Fruit fly (Drosophila melanogaster) whole organism: Measurements from ENCODE around the gene eIF3d2.

Experiments
- CG8478 ChIP-seq: fragments of >200 bp; optimal IDR thresholded peaks from 2 replicates; lab custom pipeline; 2018; ENCODE audit warnings: inconsistent platforms
- Dll ChIP-seq: fragments of >200 bp; optimal IDR thresholded peaks from 2 replicates; lab custom pipeline; 2017
- EcR ChIP-seq, 2 experiments: fragments of >200 bp; optimal IDR thresholded peaks; 2 replicates each; lab custom pipeline; 2017; ENCODE audit warnings: missing biosample characterization in 2 of 2, missing genetic modification characterization in 2 of 2, missing genetic modification reagents in 2 of 2
- pan ChIP-seq: fragments of >200 bp; optimal IDR thresholded peaks from 2 replicates; lab custom pipeline; 2017
- psq ChIP-seq: fragments of >200 bp; optimal IDR thresholded peaks from 2 replicates; lab custom pipeline; 2017
- usp ChIP-seq: fragments of >200 bp; optimal IDR thresholded peaks from 2 replicates; lab custom pipeline; 2017; ENCODE audit warnings: missing biosample characterization, missing genetic modification characterization, mixed read lengths

eIF3d2 gene

dm6 chr3R:12194911-12195310 lies at the start of gene eIF3d2, which contains the start of gene CG43450:
Gene eIF3d2 (minus strand): TSS chr3R:12195011.
Gene CG43450 (plus strand): TSS chr3R:12195294.
- TF ChIP-seq CG8478 (lab: Kevin White, UChicago): no peak
- TF ChIP-seq psq (lab: Kevin White, UChicago): no peak
- TF ChIP-seq EcR (GFP tag; optimal IDR thresholded peaks at IDR 0.05; lab: Kevin White, UChicago): no peak
- TF ChIP-seq pan (lab: Kevin White, UChicago): no peak
- TF ChIP-seq Dll (lab: Kevin White, UChicago): no peak
- no peak for TF ChIP-seq usp (GFP tag; lab: Kevin White, UChicago)

- TF ChIP-seq CG8478 (lab: Kevin White, UChicago): no peak
- TF ChIP-seq EcR (GFP tag; optimal IDR thresholded peaks at IDR 0.05; lab: Kevin White, UChicago): no peak
- TF ChIP-seq Dll (lab: Kevin White, UChicago): no peak
- no peak for TF ChIP-seq pan (lab: Kevin White, UChicago)
- TF ChIP-seq psq (lab: Kevin White, UChicago): no peak
- no peak for TF ChIP-seq usp (GFP tag; lab: Kevin White, UChicago)
These were observed 44.4 kb upstream of the eIF3d2 start, which contains the start of gene Cyp313a3 for dm6 chr3R:12239166-12239565. Gene Cyp313a3 (minus strand): TSS chr3R:12239266.

dm6 chr3R:12236804-12237203 lies 42.0 kb upstream of the eIF3d2 start, which contains the start of gene Cyp313a2:
Gene Cyp313a2 (minus strand): TSS chr3R:12236904.
- no peak for TF ChIP-seq Dll (lab: Kevin White, UChicago)
- TF ChIP-seq EcR (GFP tag; optimal IDR thresholded peaks at IDR 0.05; lab: Kevin White, UChicago): no peak
- no peak for TF ChIP-seq usp (GFP tag; lab: Kevin White, UChicago)
- TF ChIP-seq pan (lab: Kevin White, UChicago): no peak
- TF ChIP-seq CG8478 (lab: Kevin White, UChicago): no peak
- no peak for TF ChIP-seq psq (lab: Kevin White, UChicago)

dm6 chr3R:12234584-12234983 lies 39.8 kb upstream of the eIF3d2 start, which contains the start of gene Cyp313a5:
Gene Cyp313a5 (minus strand): TSS chr3R:12234684.
- TF ChIP-seq CG8478 (lab: Kevin White, UChicago): no peak
- no peak for TF ChIP-seq psq (lab: Kevin White, UChicago)
- TF ChIP-seq EcR (GFP tag; optimal IDR thresholded peaks at IDR 0.05; lab: Kevin White, UChicago): no peak
- no peak for TF ChIP-seq usp (GFP tag; lab: Kevin White, UChicago)
- TF ChIP-seq pan (lab: Kevin White, UChicago): no peak
- TF ChIP-seq Dll (lab: Kevin White, UChicago): no peak

DNA sequence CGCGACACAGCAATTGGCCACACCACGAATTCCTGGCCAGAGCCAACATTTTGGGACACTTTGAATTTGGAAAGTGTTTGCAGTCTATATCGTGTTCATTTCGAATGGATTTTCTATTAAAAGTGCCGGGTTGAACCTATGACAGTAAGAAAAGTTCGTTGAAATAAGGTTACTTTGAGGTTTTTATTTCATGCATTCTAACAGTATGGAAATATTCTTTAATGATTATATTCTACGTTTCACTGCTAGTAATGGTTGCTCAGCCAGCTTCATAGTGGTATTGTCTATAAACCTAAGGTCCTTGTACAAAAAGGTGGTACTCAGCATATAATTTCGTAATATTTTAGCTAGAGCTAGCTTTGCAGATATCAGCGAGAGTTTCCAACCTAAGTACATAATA lies 37.8 kb upstream of the eIF3d2 start, which contains the start of gene Pglym87:
Pglym87 (minus strand) TSS at position 101 of the 400 bp plus-strand sequence.
- TF ChIP-seq psq (lab: Kevin White, UChicago) (no peak), usp (GFP tag; lab: Kevin White, UChicago) (no peak), pan (lab: Kevin White, UChicago) (no peak), EcR (GFP tag; optimal IDR thresholded peaks at IDR 0.05; lab: Kevin White, UChicago) (no peak), Dll (lab: Kevin White, UChicago) (no peak), CG8478 (lab: Kevin White, UChicago) (no peak)

- TF ChIP-seq EcR (GFP tag; optimal IDR thresholded peaks at IDR 0.05; lab: Kevin White, UChicago) (no peak), psq (lab: Kevin White, UChicago) (no peak), CG8478 (lab: Kevin White, UChicago) (no peak), Dll (lab: Kevin White, UChicago) (no peak), usp (GFP tag; lab: Kevin White, UChicago) (no peak), pan (lab: Kevin White, UChicago) (no peak)
These were observed 34.3 kb upstream of the eIF3d2 start, which contains the start of gene CG3916 for dm6 chr3R:12229113-12229512. Gene CG3916 (plus strand): TSS chr3R:12229413.

dm6 chr3R:12226239-12226638 lies 31.4 kb upstream of the eIF3d2 start, which contains the start of gene CG12256:
Gene CG12256 (minus strand): TSS chr3R:12226339.
- TF ChIP-seq usp (GFP tag; lab: Kevin White, UChicago): no peak
- TF ChIP-seq CG8478 (lab: Kevin White, UChicago): no peak
- no peak for TF ChIP-seq Dll (lab: Kevin White, UChicago)
- TF ChIP-seq EcR (GFP tag; optimal IDR thresholded peaks at IDR 0.05; lab: Kevin White, UChicago): no peak
- TF ChIP-seq psq (lab: Kevin White, UChicago): no peak
- no peak for TF ChIP-seq pan (lab: Kevin White, UChicago)

- TF ChIP-seq pan (lab: Kevin White, UChicago): no peak
- TF ChIP-seq Dll (lab: Kevin White, UChicago): no peak
- TF ChIP-seq EcR (GFP tag; optimal IDR thresholded peaks at IDR 0.05; lab: Kevin White, UChicago): no peak
- TF ChIP-seq CG8478 (lab: Kevin White, UChicago): no peak
- no peak for TF ChIP-seq psq (lab: Kevin White, UChicago)
- TF ChIP-seq usp (GFP tag; lab: Kevin White, UChicago): no peak
These were observed 30.1 kb upstream of the eIF3d2 start, which contains the start of gene CG17404 for dm6 chr3R:12224919-12225318. Gene CG17404 (minus strand): TSS chr3R:12225019.

dm6 chr3R:12222093-12222492 lies 27.3 kb upstream of the eIF3d2 start, which contains the start of gene Rsbp15:
Gene Rsbp15 (plus strand): TSS chr3R:12222387.
- no peak for TF ChIP-seq CG8478 (lab: Kevin White, UChicago)

DNA sequence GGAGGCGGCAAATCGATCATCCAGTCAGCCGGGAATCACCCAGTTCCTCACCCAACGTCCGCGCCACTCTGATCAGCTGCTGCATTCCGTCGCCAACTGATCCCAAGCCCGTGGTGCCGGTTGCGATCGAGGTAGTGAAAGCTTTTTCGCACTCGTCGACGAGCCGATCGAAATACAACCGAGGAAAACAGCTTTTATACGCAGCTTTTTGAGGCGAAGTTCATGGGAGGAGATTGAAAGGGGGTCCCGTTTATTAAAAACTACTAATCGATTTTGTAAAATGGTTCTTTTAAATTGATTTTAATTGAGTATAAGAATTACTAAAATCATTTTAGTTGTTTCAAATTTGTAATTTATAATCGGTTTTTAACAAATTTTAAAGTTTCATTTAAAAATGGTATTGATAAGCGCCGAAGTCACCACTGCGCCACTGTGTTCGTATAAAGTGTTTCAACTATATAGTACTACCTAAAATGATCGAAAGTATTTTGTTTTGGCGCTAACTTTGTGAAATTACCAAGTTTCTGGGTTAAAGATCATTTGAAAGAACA lies 26.6 kb upstream of the eIF3d2 start, which contains the start of gene CG4860:
CG4860 (minus strand) TSS at position 99 of the 551 bp plus-strand sequence.
- TF ChIP-seq Dll (lab: Kevin White, UChicago) (no peak), psq (lab: Kevin White, UChicago) (no peak), CG8478 (lab: Kevin White, UChicago) (no peak), usp (GFP tag; lab: Kevin White, UChicago) (no peak), EcR (GFP tag; optimal IDR thresholded peaks at IDR 0.05; lab: Kevin White, UChicago) (no peak), pan (lab: Kevin White, UChicago) (no peak)

DNA sequence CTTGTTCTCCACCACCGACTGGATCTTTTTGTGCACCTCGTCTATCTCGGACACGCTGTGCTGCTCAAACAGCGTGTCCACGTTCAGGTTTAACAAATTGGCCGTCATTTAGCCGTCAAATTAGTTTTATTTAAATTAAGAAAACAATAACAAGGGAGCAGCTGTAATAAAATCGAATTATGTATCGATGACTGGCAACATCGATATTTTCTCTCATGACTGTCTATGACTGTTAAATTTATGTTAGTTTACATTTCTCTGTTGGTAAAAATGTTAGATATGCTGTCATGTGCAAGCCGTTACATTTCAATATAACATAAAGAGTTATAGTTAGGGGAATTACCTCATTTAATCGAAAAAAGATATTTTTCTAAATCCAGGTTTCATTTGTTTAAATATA lies 24.7 kb upstream of the eIF3d2 start, which contains the start of gene Cog1:
Cog1 (minus strand) TSS at position 190 of the 400 bp plus-strand sequence.
- TF ChIP-seq pan (lab: Kevin White, UChicago): no peak
- TF ChIP-seq psq (lab: Kevin White, UChicago): no peak
- TF ChIP-seq usp (GFP tag; lab: Kevin White, UChicago): no peak
- TF ChIP-seq EcR (GFP tag; optimal IDR thresholded peaks at IDR 0.05; lab: Kevin White, UChicago): no peak
- no peak for TF ChIP-seq CG8478 (lab: Kevin White, UChicago)
- no peak for TF ChIP-seq Dll (lab: Kevin White, UChicago)
